Fruit fly (Drosophila melanogaster) whole organism, embryonic: ENCODE results near the gene CG31637.

Source experiments
- CG10274 ChIP-seq: fragments of 200-800 bp; sonication (Bioruptor generic); optimal IDR thresholded peaks from 3 replicates; lab custom pipeline; 2017; ENCODE audit warnings: missing biosample characterization, mild to moderate bottlenecking, missing genetic modification characterization
- CG10366 ChIP-seq: fragments of 200-800 bp; sonication (Bioruptor generic); IDR thresholded peaks from 2 replicates; pipeline ENCODE4 v1.3.6; 2022; ENCODE audit warnings: missing biosample characterization, missing genetic modification characterization
- CG10654 ChIP-seq: fragments of 200-800 bp; sonication (Bioruptor generic); optimal IDR thresholded peaks from 2 replicates; lab custom pipeline; 2016; ENCODE audit warnings: missing biosample characterization, missing genetic modification characterization
- CG12236 ChIP-seq: fragments of 200-800 bp; sonication (Bioruptor generic); optimal IDR thresholded peaks from 2 replicates; lab custom pipeline; 2016; ENCODE audit warnings: missing biosample characterization, missing genetic modification characterization
- CG15601 ChIP-seq: fragments of 200-800 bp; sonication (Bioruptor generic); optimal IDR thresholded peaks from 3 replicates; lab custom pipeline; 2019; ENCODE audit warnings: missing biosample characterization, mild to moderate bottlenecking, missing genetic modification characterization, moderate library complexity
- CG15696 ChIP-seq: fragments of 200-800 bp; sonication (Bioruptor generic); optimal IDR thresholded peaks from 2 replicates; lab custom pipeline; 2019; ENCODE audit warnings: missing biosample characterization, mild to moderate bottlenecking, missing genetic modification characterization, moderate library complexity
- CG1603 ChIP-seq: fragments of 200-800 bp; sonication (Bioruptor generic); optimal IDR thresholded peaks from 2 replicates; lab custom pipeline; 2019; ENCODE audit warnings: missing biosample characterization, mild to moderate bottlenecking, missing genetic modification characterization, moderate library complexity
- CG17568 ChIP-seq: fragments of 200-800 bp; sonication (Bioruptor generic); optimal IDR thresholded peaks from 2 replicates; lab custom pipeline; 2018; ENCODE audit warnings: missing biosample characterization, mild to moderate bottlenecking, missing genetic modification characterization, moderate library complexity
- CG3065 ChIP-seq: fragments of 200-800 bp; sonication (Bioruptor generic); optimal IDR thresholded peaks from 2 replicates; lab custom pipeline; 2016; ENCODE audit warnings: missing biosample characterization, missing genetic modification characterization
- CG31365 ChIP-seq: fragments of 200-800 bp; sonication (Bioruptor generic); optimal IDR thresholded peaks from 2 replicates; lab custom pipeline; 2018; ENCODE audit warnings: missing biosample characterization, mild to moderate bottlenecking, missing genetic modification characterization
- CG32767 ChIP-seq: fragments of 200-800 bp; sonication (Bioruptor generic); IDR thresholded peaks from 2 replicates; pipeline ENCODE4 v1.3.6; 2022; ENCODE audit warnings: missing biosample characterization, missing genetic modification characterization
- CG33213 ChIP-seq: fragments of 200-800 bp; sonication (Bioruptor generic); optimal IDR thresholded peaks from 3 replicates; lab custom pipeline; 2016; ENCODE audit warnings: missing biosample characterization, missing genetic modification characterization
- CG34376 ChIP-seq: fragments of 200-800 bp; sonication (Bioruptor generic); optimal IDR thresholded peaks from 2 replicates; lab custom pipeline; 2018; ENCODE audit warnings: missing biosample characterization, mild to moderate bottlenecking, missing genetic modification characterization
- CG4820 ChIP-seq: fragments of 200-800 bp; sonication (Bioruptor generic); optimal IDR thresholded peaks from 3 replicates; lab custom pipeline; 2016; ENCODE audit warnings: missing biosample characterization, missing genetic modification characterization
- CG7372 ChIP-seq: fragments of 200-800 bp; sonication (Bioruptor generic); IDR thresholded peaks from 2 replicates; pipeline ENCODE4 v1.3.6; 2022; ENCODE audit warnings: missing biosample characterization, missing genetic modification characterization
- CG7556 ChIP-seq: fragments of 200-800 bp; sonication (Bioruptor generic); optimal IDR thresholded peaks from 2 replicates; lab custom pipeline; 2017; ENCODE audit warnings: missing biosample characterization, mild to moderate bottlenecking, missing genetic modification characterization
- CG8478 ChIP-seq: fragments of >200 bp; optimal IDR thresholded peaks from 2 replicates; lab custom pipeline; 2018
- CG8765 ChIP-seq: fragments of 200-800 bp; sonication (Bioruptor generic); IDR thresholded peaks from 2 replicates; pipeline ENCODE4 v1.3.6; 2022; ENCODE audit warnings: missing biosample characterization, missing genetic modification characterization
- CG9437 ChIP-seq: fragments of 200-800 bp; sonication (Bioruptor generic); optimal IDR thresholded peaks from 2 replicates; lab custom pipeline; 2018; ENCODE audit warnings: missing biosample characterization, mild to moderate bottlenecking, missing genetic modification characterization
- Dp ChIP-seq: fragments of 200-800 bp; sonication (Bioruptor generic); optimal IDR thresholded peaks from 2 replicates; lab custom pipeline; 2018; ENCODE audit warnings: missing biosample characterization, mild to moderate bottlenecking, missing genetic modification characterization, moderate library complexity
- ERR ChIP-seq: fragments of 200-800 bp; sonication (Bioruptor generic); optimal IDR thresholded peaks from 2 replicates; lab custom pipeline; 2016; ENCODE audit warnings: missing biosample characterization, missing genetic modification characterization
- HLH3B ChIP-seq: fragments of 200-800 bp; sonication (Bioruptor generic); IDR thresholded peaks from 2 replicates; pipeline ENCODE4 v1.3.6; 2022; ENCODE audit warnings: missing biosample characterization, missing genetic modification characterization
- Kr ChIP-seq: fragments of 200-800 bp; sonication (Bioruptor generic); optimal IDR thresholded peaks from 2 replicates; lab custom pipeline; 2017; ENCODE audit warnings: missing biosample characterization, mild to moderate bottlenecking, missing genetic modification characterization
- NC2β ChIP-seq: fragments of 200-800 bp; sonication (Bioruptor generic); optimal IDR thresholded peaks from 2 replicates; lab custom pipeline; 2016; ENCODE audit warnings: missing biosample characterization, missing genetic modification characterization
- NFAT ChIP-seq: fragments of 200-800 bp; sonication (Bioruptor generic); IDR thresholded peaks from 2 replicates; pipeline ENCODE4 v1.3.6; 2022; ENCODE audit warnings: missing biosample characterization, missing genetic modification characterization
- Pdp1 ChIP-seq, 2 experiments: fragments of 200-800 bp; sonication (Bioruptor generic); optimal IDR thresholded peaks; 3 replicates each; lab custom pipeline; 2016; ENCODE audit warnings: missing biosample characterization in 2 of 2, missing genetic modification characterization in 2 of 2, mild to moderate bottlenecking in 1 of 2, moderate library complexity in 1 of 2
- TFAM ChIP-seq: fragments of 200-800 bp; sonication (Bioruptor generic); optimal IDR thresholded peaks from 2 replicates; lab custom pipeline; 2017; ENCODE audit warnings: missing biosample characterization, missing genetic modification characterization, inconsistent platforms
- ab ChIP-seq: fragments of 200-800 bp; sonication (Bioruptor generic); optimal IDR thresholded peaks from 2 replicates; lab custom pipeline; 2016; ENCODE audit warnings: missing biosample characterization, missing genetic modification characterization
- amos ChIP-seq: fragments of 200-800 bp; sonication (Bioruptor generic); IDR thresholded peaks from 2 replicates; pipeline ENCODE4 v1.3.6; 2022; ENCODE audit warnings: missing biosample characterization, missing genetic modification characterization; ENCODE audit not compliant: partially characterized antibody
- bowl ChIP-seq: fragments of 200-800 bp; sonication (Bioruptor generic); IDR thresholded peaks from 2 replicates; pipeline ENCODE4 v1.3.6; 2022; ENCODE audit warnings: missing biosample characterization, missing genetic modification characterization
- cad ChIP-seq: fragments of >200 bp; optimal IDR thresholded peaks from 2 replicates; lab custom pipeline; 2017; ENCODE audit warnings: missing biosample characterization, missing genetic modification characterization
- cas ChIP-seq: fragments of 200-800 bp; sonication (Bioruptor generic); IDR thresholded peaks from 2 replicates; pipeline ENCODE4 v1.3.6; 2022; ENCODE audit warnings: missing biosample characterization, missing genetic modification characterization
- ci ChIP-seq: fragments of 200-800 bp; sonication (Bioruptor generic); IDR thresholded peaks from 3 replicates; pipeline ENCODE4 v1.3.6; 2022; ENCODE audit warnings: missing biosample characterization, missing genetic modification characterization
- crp ChIP-seq, 2 experiments: fragments of 200-800 bp; sonication (Bioruptor generic); optimal IDR thresholded peaks; 2 replicates in 1 of 2; 3 replicates in 1 of 2; lab custom pipeline; 2017; ENCODE audit warnings: missing biosample characterization in 2 of 2, missing genetic modification characterization in 2 of 2, mild to moderate bottlenecking in 1 of 2, moderate library complexity in 1 of 2
- dan ChIP-seq: fragments of 200-800 bp; sonication (Bioruptor generic); IDR thresholded peaks from 2 replicates; pipeline ENCODE4 v1.3.6; 2022; ENCODE audit warnings: missing biosample characterization, missing genetic modification characterization
- dimm ChIP-seq: fragments of 200-800 bp; sonication (Bioruptor generic); IDR thresholded peaks from 2 replicates; pipeline ENCODE4 v1.3.6; 2022; ENCODE audit warnings: missing biosample characterization, missing genetic modification characterization
- dmrt11E ChIP-seq: fragments of 200-800 bp; sonication (Bioruptor generic); optimal IDR thresholded peaks from 3 replicates; lab custom pipeline; 2018; ENCODE audit warnings: missing biosample characterization, mild to moderate bottlenecking, missing genetic modification characterization, moderate library complexity
- en ChIP-seq: fragments of 200-800 bp; sonication (Bioruptor generic); optimal IDR thresholded peaks from 2 replicates; lab custom pipeline; 2016; ENCODE audit warnings: missing biosample characterization, missing genetic modification characterization
- exex ChIP-seq: fragments of 200-800 bp; sonication (Bioruptor generic); optimal IDR thresholded peaks from 4 replicates; lab custom pipeline; 2018; ENCODE audit warnings: missing biosample characterization, mild to moderate bottlenecking, missing genetic modification characterization, moderate library complexity
- fru ChIP-seq: fragments of >200 bp; optimal IDR thresholded peaks from 2 replicates; lab custom pipeline; 2017
- fu2 ChIP-seq: fragments of 200-800 bp; sonication (Bioruptor generic); optimal IDR thresholded peaks from 2 replicates; lab custom pipeline; 2016; ENCODE audit warnings: missing biosample characterization, missing genetic modification characterization
- gce ChIP-seq: fragments of 200-800 bp; sonication (Bioruptor generic); IDR thresholded peaks from 3 replicates; pipeline ENCODE4 v1.3.6; 2022; ENCODE audit warnings: missing biosample characterization, missing genetic modification characterization
- gcm ChIP-seq: fragments of 200-800 bp; sonication (Bioruptor generic); optimal IDR thresholded peaks from 2 replicates; lab custom pipeline; 2019; ENCODE audit warnings: missing biosample characterization, mild to moderate bottlenecking, missing genetic modification characterization, moderate library complexity
- gcm2 ChIP-seq: fragments of 200-800 bp; sonication (Bioruptor generic); optimal IDR thresholded peaks from 2 replicates; lab custom pipeline; 2016; ENCODE audit warnings: missing biosample characterization, missing genetic modification characterization
- gro ChIP-seq: fragments of 200-800 bp; sonication (Bioruptor generic); optimal IDR thresholded peaks from 2 replicates; lab custom pipeline; 2016; ENCODE audit warnings: missing biosample characterization, missing genetic modification characterization
- jing ChIP-seq: fragments of 200-800 bp; sonication (Bioruptor generic); optimal IDR thresholded peaks from 2 replicates; lab custom pipeline; 2018; ENCODE audit warnings: missing biosample characterization, mild to moderate bottlenecking, missing genetic modification characterization
- ken ChIP-seq: fragments of 200-800 bp; sonication (Bioruptor generic); IDR thresholded peaks from 3 replicates; pipeline ENCODE4 v1.3.6; 2022; ENCODE audit warnings: missing biosample characterization, missing genetic modification characterization
- klu ChIP-seq: fragments of 200-800 bp; sonication (Bioruptor generic); IDR thresholded peaks from 2 replicates; pipeline ENCODE4 v1.3.6; 2022; ENCODE audit warnings: missing biosample characterization, missing genetic modification characterization
- nmo ChIP-seq: fragments of 200-800 bp; sonication (Bioruptor generic); optimal IDR thresholded peaks from 2 replicates; lab custom pipeline; 2018; ENCODE audit warnings: missing biosample characterization, mild to moderate bottlenecking, missing genetic modification characterization, moderate library complexity
- sr ChIP-seq: fragments of 200-800 bp; sonication (Bioruptor generic); IDR thresholded peaks from 3 replicates; pipeline ENCODE4 v1.3.6; 2022; ENCODE audit warnings: missing biosample characterization, missing genetic modification characterization
- tll ChIP-seq, 2 experiments: fragments of 200-800 bp in 1 of 2; fragments of >200 bp in 1 of 2; sonication (Bioruptor generic) in 1 of 2; optimal IDR thresholded peaks; 2 replicates each; lab custom pipeline; 2017 to 2019; ENCODE audit warnings: missing biosample characterization in 2 of 2, missing genetic modification characterization in 2 of 2, mild to moderate bottlenecking in 1 of 2, moderate library complexity in 1 of 2
- tx ChIP-seq: fragments of 200-800 bp; sonication (Bioruptor generic); optimal IDR thresholded peaks from 2 replicates; lab custom pipeline; 2016; ENCODE audit warnings: missing biosample characterization, missing genetic modification characterization
- yki ChIP-seq: fragments of >200 bp; optimal IDR thresholded peaks from 3 replicates; lab custom pipeline; 2018

CG31637 gene

DNA sequence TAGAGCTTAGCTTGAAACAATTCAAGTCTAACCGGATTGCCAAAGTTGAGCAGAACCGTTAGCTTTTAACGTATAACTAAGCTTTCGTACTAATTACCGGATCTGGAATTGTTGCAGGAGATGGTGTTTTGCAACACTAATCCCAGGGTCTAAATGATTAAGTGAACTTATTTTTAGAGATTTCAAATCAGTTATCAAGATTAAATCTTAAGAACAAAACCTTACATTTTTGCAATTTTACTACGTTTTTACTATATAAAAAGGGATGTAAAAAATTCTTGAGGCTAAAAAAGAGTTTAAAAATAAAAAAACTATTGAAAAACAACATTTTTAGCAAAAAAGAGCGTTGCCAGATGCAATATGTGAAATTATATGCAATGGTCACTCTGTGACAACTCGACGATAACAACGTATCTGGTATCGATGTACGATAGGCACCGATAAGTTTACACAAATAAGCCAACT lies 9.7 kb upstream of the CG31637 start, which contains the start of the genes KFase and epsilonCOP (continued):
- TF ChIP-seq CG1603 (tag; lab: Kevin White, UChicago) (peak; percentile 22), CG10274 (no peak), nmo (GFP tag; lab: Kevin White, UChicago) (peak; percentile 66), gcm2 (GFP tag; lab: Kevin White, UChicago) (no peak), CG7556 (GFP tag; lab: Kevin White, UChicago) (peak; percentile 55), ken (GFP tag; lab: Robert Waterston, UW) (0 out of 3 replicates have a peak, but pooled peaks have one; percentile 38), CG34376 (GFP tag; lab: Kevin White, UChicago) (peak; percentile 47), cas (GFP tag; lab: Robert Waterston, UW) (no peak), dan (no peak), dmrt11E (tag; lab: Kevin White, UChicago) (no peak), ci (peak; percentile 56; the same call in 2 of the 3 replicates), NFAT (GFP tag; lab: Robert Waterston, UW) (no peak), CG33213 (GFP tag; lab: Kevin White, UChicago) (peak; percentile 77), gro (GFP tag; lab: Kevin White, UChicago) (peak; percentile 49), CG3065 (GFP tag; lab: Kevin White, UChicago) (no peak), fu2 (peak; percentile 38), yki (no peak), exex (tag; lab: Kevin White, UChicago) (peak; percentile 68), ab (GFP tag; lab: Kevin White, UChicago) (no peak), TFAM (no peak), gcm (GFP tag; lab: Kevin White, UChicago) (peak; percentile 49), CG15696 (tag; lab: Kevin White, UChicago) (peak; percentile 41), Dp (GFP tag; lab: Kevin White, UChicago) (peak; percentile 55), klu (GFP tag; lab: Robert Waterston, UW) (no peak), CG32767 (no peak), NC2β (GFP tag; lab: Kevin White, UChicago) (peak; percentile 71), dimm (GFP tag; lab: Robert Waterston, UW) (no peak), tll (GFP tag; optimal IDR thresholded peaks at IDR 0.05; lab: Kevin White, UChicago) (no peak), fru (lab: Kevin White, UChicago) (no peak), cad (GFP tag; lab: Kevin White, UChicago) (no peak), ERR (peak; percentile 43), en (GFP tag; lab: Kevin White, UChicago) (no peak), CG9437 (GFP tag; lab: Kevin White, UChicago) (peak; percentile 81), gce (GFP tag; lab: Robert Waterston, UW) (no peak), CG7372 (GFP tag; lab: Robert Waterston, UW) (no peak), CG12236 (GFP tag; lab: Kevin White, UChicago) (peak; percentile 44), CG10366 (peak; percentile 27; the same call in 1 of the 2 replicates), Pdp1 (GFP tag; optimal IDR thresholded peaks at IDR 0.05; lab: Kevin White, UChicago) (peak in 1 of 2 experiments; percentile 61), sr (GFP tag; lab: Robert Waterston, UW) (no peak), bowl (GFP tag; lab: Robert Waterston, UW) (no peak), HLH3B (GFP tag; lab: Robert Waterston, UW) (no peak), crp (GFP tag; optimal IDR thresholded peaks at IDR 0.05; lab: Kevin White, UChicago) (peak in 1 of 2 experiments; percentile 23), CG8478 (lab: Kevin White, UChicago) (no peak), amos (GFP tag; lab: Robert Waterston, UW) (peak; percentile 65), CG10654 (GFP tag; lab: Kevin White, UChicago) (peak; percentile 44), CG8765 (GFP tag; lab: Robert Waterston, UW) (no peak), Kr (GFP tag; lab: Kevin White, UChicago) (no peak), jing (no peak), CG17568 (GFP tag; lab: Kevin White, UChicago) (no peak), CG4820 (GFP tag; lab: Kevin White, UChicago) (peak; percentile 46), CG15601 (tag; lab: Kevin White, UChicago) (peak; percentile 49), tx (peak; percentile 50), CG31365 (no peak)
